Worm (Caenorhabditis elegans): ENCODE results near the gene C45G9.10.

- TF ChIP-seq unc-86 (tag; optimal IDR thresholded peaks at IDR 0.05) (no peak), ama-1 (optimal IDR thresholded peaks at IDR 0.05) (no peak)
Measured at ce11 chrIII:5013915-5014346, 47.8 kb downstream of the C45G9.10 start.

All from whole organism, late embryonic.